Fruit fly (Drosophila melanogaster) S2 (cell line): ENCODE measurements around the gene TFAM.

Experiments used
- CG8478 ChIP-seq: fragments of >200 bp; optimal IDR thresholded peaks from 2 replicates; lab custom pipeline; 2018
- CTCF ChIP-seq, 2 experiments: fragments of >200 bp; optimal IDR thresholded peaks; 2 replicates each; lab custom pipeline; 2018

DNA sequence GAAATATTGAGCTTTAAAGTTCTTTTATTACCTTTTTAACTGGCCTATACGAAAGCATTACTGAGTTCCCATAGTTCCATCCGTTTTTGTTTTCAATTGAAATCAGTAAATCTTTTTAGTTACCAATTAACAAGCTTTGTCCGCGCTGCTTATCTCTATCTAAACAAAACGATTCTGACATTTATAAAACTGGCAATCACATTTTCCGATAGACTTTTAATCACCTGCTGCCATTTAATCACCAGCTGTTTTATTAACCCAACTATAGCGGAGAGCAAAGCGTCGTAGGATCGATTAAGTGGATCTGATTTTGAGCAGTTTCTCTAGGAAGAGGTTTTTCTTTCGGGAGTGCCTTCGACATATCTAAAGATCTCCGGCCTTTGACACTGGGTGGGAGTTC is 25.8 kb upstream of the TFAM start:
- TF ChIP-seq CG8478 (no peak), CTCF (optimal IDR thresholded peaks at IDR 0.05; lab: Kevin White, UChicago) (no peak)
